Worm (Caenorhabditis elegans): ENCODE results near the gene rsr-2.

ce11 chrII:12222524-12222923 lies 2.6 kb upstream of the rsr-2 start:
- TF ChIP-seq lin-39 (tag; optimal IDR thresholded peaks at IDR 0.05) = no peak
- no peak for TF ChIP-seq nhr-10 (tag; optimal IDR thresholded peaks at IDR 0.05)
- peak; percentile 91 for TF ChIP-seq F13H6.1 (tag; optimal IDR thresholded peaks at IDR 0.05)
- TF ChIP-seq nhr-77 (tag; optimal IDR thresholded peaks at IDR 0.05) = no peak
- TF ChIP-seq ceh-16 (tag; optimal IDR thresholded peaks at IDR 0.05) = no peak
- no peak for TF ChIP-seq peb-1 (tag; optimal IDR thresholded peaks at IDR 0.05)
- TF ChIP-seq nhr-129 (tag; optimal IDR thresholded peaks at IDR 0.05) = peak; percentile 93
- peak; percentile 42 for TF ChIP-seq sma-9 (GFP tag; optimal IDR thresholded peaks at IDR 0.05)
- no peak for TF ChIP-seq sma-9 (tag; optimal IDR thresholded peaks at IDR 0.05)
- TF ChIP-seq lsy-2 (tag; optimal IDR thresholded peaks at IDR 0.05) = peak; percentile 40 to 73
- peak; percentile 92 for TF ChIP-seq snpc-4 (tag; optimal IDR thresholded peaks at IDR 0.05)
